Worm (Caenorhabditis elegans): ENCODE results near the gene Y57A10B.6.
"Not testable (repeated sequence)": the region's sequence is repeated elsewhere in the genome, so short reads cannot be mapped to it uniquely, and the experiment has no call there.

The Y57A10B.6 gene

ce11 chrII:12435202-12435872, 45.5 kb downstream of the Y57A10B.6 start:
- TF ChIP-seq T22C8.4 (GFP tag; IDR thresholded peaks at IDR 0.05) (no peak), ztf-29 (GFP tag; IDR thresholded peaks at IDR 0.05) (no peak), klf-2 (GFP tag; conservative IDR thresholded peaks at IDR 0.05) (no peak)

- TF ChIP-seq tab-1 (GFP tag; IDR thresholded peaks at IDR 0.05) (no peak), klf-2 (GFP tag; conservative IDR thresholded peaks at IDR 0.05) (no peak), ztf-29 (GFP tag; IDR thresholded peaks at IDR 0.05) (no peak), med-1 (GFP tag; optimal IDR thresholded peaks at IDR 0.05; ENCODE audit: insufficient read depth) (no peak), ztf-23 (GFP tag; IDR thresholded peaks at IDR 0.05) (no peak), cog-1 (tag; optimal IDR thresholded peaks at IDR 0.05) (no peak), T22C8.4 (GFP tag; IDR thresholded peaks at IDR 0.05) (no peak)
Observed at ce11 chrII:12436717-12437116, 46.8 kb downstream of the Y57A10B.6 start.

- TF ChIP-seq ztf-23 (GFP tag; IDR thresholded peaks at IDR 0.05) (no peak), med-1 (GFP tag; optimal IDR thresholded peaks at IDR 0.05; ENCODE audit: insufficient read depth) (no peak), klf-2 (GFP tag; conservative IDR thresholded peaks at IDR 0.05) (no peak), ztf-29 (GFP tag; IDR thresholded peaks at IDR 0.05) (no peak), tab-1 (GFP tag; IDR thresholded peaks at IDR 0.05) (no peak), flt-1 (GFP tag; IDR thresholded peaks at IDR 0.05) (no peak), ref-1 (GFP tag; conservative IDR thresholded peaks at IDR 0.05) (no peak), cog-1 (tag; optimal IDR thresholded peaks at IDR 0.05) (no peak), T22C8.4 (GFP tag; IDR thresholded peaks at IDR 0.05) (no peak)
Observed at ce11 chrII:12438441-12438840, 48.6 kb downstream of the Y57A10B.6 start, which contains the start of gene Y57A10C.9. Gene Y57A10C.9, minus strand, starts transcription at chrII:12438541.

ce11 chrII:12441164-12441563, 51.3 kb downstream of the Y57A10B.6 start, which contains the start of gene Y57A10C.10:
Gene Y57A10C.10, minus strand, starts transcription at chrII:12441264.
- TF ChIP-seq ztf-23 (GFP tag; IDR thresholded peaks at IDR 0.05); cog-1 (tag; optimal IDR thresholded peaks at IDR 0.05); ref-1 (GFP tag; conservative IDR thresholded peaks at IDR 0.05): not testable (repeated sequence)
